Worm (Caenorhabditis elegans) whole organism, L4 larva: ENCODE data around the gene ndg-4.

Source experiments
- D1046.2 ChIP-seq: fragments of 200-800 bp; sonication (Bioruptor generic); IDR thresholded peaks from 2 replicates; pipeline ENCODE4 v1.3.6; 2022; ENCODE audit warnings: missing genetic modification characterization, missing compliant biosample characterization
- F37D6.2 ChIP-seq: sonication (generic microtip); optimal IDR thresholded peaks from 2 replicates; lab custom pipeline; 2016; ENCODE audit warnings: mild to moderate bottlenecking, missing genetic modification characterization, missing compliant biosample characterization
- F44E2.7 ChIP-seq: fragments of 200-800 bp; sonication (Bioruptor generic); IDR thresholded peaks from 2 replicates; pipeline ENCODE4 v2.1.2; 2022; ENCODE audit warnings: missing genetic modification characterization, missing compliant biosample characterization
- R02D3.7 ChIP-seq: fragments of 150-350 bp; sonication (generic microtip); optimal IDR thresholded peaks from 3 replicates; lab custom pipeline; 2014; ENCODE audit warnings: missing biosample characterization, missing genetic modification characterization
- T26A8.4 ChIP-seq: fragments of 200-800 bp; sonication (Bioruptor generic); IDR thresholded peaks from 2 replicates; pipeline ENCODE4 v1.3.6; 2022; ENCODE audit warnings: missing genetic modification characterization, missing compliant biosample characterization
- Y105C5A.15 ChIP-seq: fragments of 200-800 bp; sonication (Bioruptor generic); IDR thresholded peaks from 2 replicates; pipeline ENCODE4 v1.3.6; 2022; ENCODE audit warnings: missing genetic modification characterization, missing compliant biosample characterization
- aha-1 ChIP-seq: fragments of 150-350 bp; peaks from one replicate; lab custom pipeline; 2014; ENCODE audit warnings: missing biosample characterization, missing genetic modification characterization
- ama-1 ChIP-seq: fragments of 150-350 bp; optimal IDR thresholded peaks from 2 replicates; lab custom pipeline; 2014; ENCODE audit warnings: inconsistent platforms, mixed read lengths
- ceh-20 ChIP-seq: fragments of 200-800 bp; sonication (Bioruptor generic); IDR thresholded peaks from 2 replicates; pipeline ENCODE4 v1.3.6; 2022; ENCODE audit warnings: missing genetic modification reagents, missing genetic modification characterization, missing compliant biosample characterization
- ceh-28 ChIP-seq: fragments of 150-350 bp; optimal IDR thresholded peaks from 2 replicates; lab custom pipeline; 2014; ENCODE audit warnings: missing biosample characterization, missing genetic modification reagents, missing genetic modification characterization
- ceh-44 ChIP-seq: fragments of 200-800 bp; sonication (Bioruptor generic); IDR thresholded peaks from 2 replicates; pipeline ENCODE4 v1.3.6; 2022; ENCODE audit warnings: missing genetic modification reagents, missing genetic modification characterization, missing compliant biosample characterization
- ceh-62 ChIP-seq: sonication (generic microtip); optimal IDR thresholded peaks from 2 replicates; lab custom pipeline; 2017; ENCODE audit warnings: missing biosample characterization, missing genetic modification characterization
- ceh-82 ChIP-seq: sonication (generic microtip); optimal IDR thresholded peaks from 2 replicates; lab custom pipeline; 2017; ENCODE audit warnings: missing biosample characterization, missing genetic modification characterization
- cey-2 ChIP-seq: sonication (generic microtip); optimal IDR thresholded peaks from 3 replicates; lab custom pipeline; 2017; ENCODE audit warnings: missing genetic modification characterization, mild to moderate bottlenecking, missing compliant biosample characterization, antibody characterized with exemption, borderline replicate concordance; ENCODE audit not compliant: insufficient read depth
- ctbp-1 ChIP-seq: fragments of 200-800 bp; sonication (Bioruptor generic); IDR thresholded peaks from 2 replicates; pipeline ENCODE4 v1.3.6; 2022; ENCODE audit warnings: missing genetic modification reagents, missing genetic modification characterization, missing compliant biosample characterization
- daf-12 ChIP-seq: fragments of 150-350 bp; optimal IDR thresholded peaks from 2 replicates; lab custom pipeline; 2014; ENCODE audit warnings: missing biosample characterization, missing genetic modification reagents, missing genetic modification characterization
- daf-16 ChIP-seq, 3 experiments: sonication (generic microtip); optimal IDR thresholded peaks; 2 replicates each; lab custom pipeline; 2016 to 2017; ENCODE audit warnings: missing genetic modification characterization in 3 of 3, missing genetic modification reagents in 3 of 3, mild to moderate bottlenecking in 2 of 3, missing compliant biosample characterization in 2 of 3, missing biosample characterization in 1 of 3, moderate library complexity in 1 of 3
- dmd-9 ChIP-seq: fragments of 200-800 bp; sonication (Bioruptor generic); IDR thresholded peaks from 2 replicates; pipeline ENCODE4 v1.3.6; 2022; ENCODE audit warnings: missing genetic modification reagents, missing genetic modification characterization, missing compliant biosample characterization
- duxl-1 ChIP-seq: sonication (generic microtip); optimal IDR thresholded peaks from 2 replicates; lab custom pipeline; 2016; ENCODE audit warnings: mild to moderate bottlenecking, missing genetic modification characterization, moderate library complexity, missing compliant biosample characterization; ENCODE audit not compliant: poor library complexity
- dve-1 ChIP-seq: sonication (generic microtip); optimal IDR thresholded peaks from 2 replicates; lab custom pipeline; 2017; ENCODE audit warnings: antibody characterized with exemption, mild to moderate bottlenecking, missing genetic modification characterization, missing compliant biosample characterization; ENCODE audit not compliant: insufficient read depth
- egl-43 ChIP-seq: fragments of 200-800 bp; sonication (Bioruptor generic); IDR thresholded peaks from 2 replicates; pipeline ENCODE4 v1.3.6; 2022; ENCODE audit warnings: missing genetic modification reagents, missing genetic modification characterization, missing compliant biosample characterization
- fos-1 ChIP-seq: fragments of 150-350 bp; optimal IDR thresholded peaks from 2 replicates; lab custom pipeline; 2014; ENCODE audit warnings: missing biosample characterization, missing genetic modification characterization
- hif-1 ChIP-seq, 2 experiments: sonication (generic microtip); optimal IDR thresholded peaks; 2 replicates each; lab custom pipeline; 2016 to 2017; ENCODE audit warnings: missing compliant biosample characterization in 2 of 2, missing genetic modification characterization in 2 of 2, missing genetic modification reagents in 2 of 2, missing genotype in 2 of 2, mild to moderate bottlenecking in 1 of 2
- hlh-11 ChIP-seq: fragments of 200-800 bp; sonication (Bioruptor generic); optimal IDR thresholded peaks from 2 replicates; lab custom pipeline; 2018; ENCODE audit warnings: mild to moderate bottlenecking, missing genetic modification characterization, missing compliant biosample characterization
- lin-1 ChIP-seq: fragments of 200-800 bp; sonication (Bioruptor generic); IDR thresholded peaks from 2 replicates; pipeline ENCODE4 v1.3.6; 2022; ENCODE audit warnings: missing genetic modification reagents, missing genetic modification characterization, missing compliant biosample characterization
- lin-38 ChIP-seq: fragments of 200-800 bp; sonication (Bioruptor generic); IDR thresholded peaks from 2 replicates; pipeline ENCODE4 v1.3.6; 2022; ENCODE audit warnings: missing genetic modification reagents, missing genetic modification characterization, missing compliant biosample characterization
- lin-39 ChIP-seq: fragments of 150-350 bp; optimal IDR thresholded peaks from 2 replicates; lab custom pipeline; 2014; ENCODE audit warnings: missing biosample characterization, missing genetic modification reagents, missing genetic modification characterization
- lsy-2 ChIP-seq, 2 experiments: fragments of 150-350 bp in 1 of 2; sonication (generic microtip) in 1 of 2; optimal IDR thresholded peaks; 2 replicates each; lab custom pipeline; 2014 to 2017; ENCODE audit warnings: missing biosample characterization in 2 of 2, missing genetic modification characterization in 2 of 2
- mdl-1 ChIP-seq, 2 experiments: fragments of 150-350 bp in 1 of 2; sonication (generic microtip) in 1 of 2; optimal IDR thresholded peaks; 2 replicates each; lab custom pipeline; 2014 to 2017; ENCODE audit warnings: missing biosample characterization in 2 of 2, missing genetic modification characterization in 2 of 2
- mdt-29 ChIP-seq: fragments of 200-800 bp; sonication (Bioruptor generic); IDR thresholded peaks from 2 replicates; pipeline ENCODE4 v1.3.6; 2022; ENCODE audit warnings: missing genetic modification reagents, missing genetic modification characterization, missing compliant biosample characterization
- mes-2 ChIP-seq: sonication (generic microtip); optimal IDR thresholded peaks from 2 replicates; lab custom pipeline; 2016; ENCODE audit warnings: missing genotype, mild to moderate bottlenecking, missing genetic modification characterization, missing compliant biosample characterization; ENCODE audit not compliant: poor library complexity, severe bottlenecking
- nhr-11 ChIP-seq: fragments of 150-350 bp; optimal IDR thresholded peaks from 2 replicates; lab custom pipeline; 2014; ENCODE audit warnings: missing biosample characterization, missing genetic modification characterization
- nhr-42 ChIP-seq: fragments of 200-800 bp; sonication (Bioruptor generic); IDR thresholded peaks from 2 replicates; pipeline ENCODE4 v1.3.6; 2022; ENCODE audit warnings: missing genetic modification characterization, missing compliant biosample characterization
- nhr-48 ChIP-seq: sonication (generic microtip); optimal IDR thresholded peaks from 2 replicates; lab custom pipeline; 2016; ENCODE audit warnings: mild to moderate bottlenecking, missing genetic modification characterization, missing compliant biosample characterization
- nhr-77 ChIP-seq: fragments of 150-350 bp; optimal IDR thresholded peaks from 2 replicates; lab custom pipeline; 2014; ENCODE audit warnings: missing biosample characterization, missing genetic modification characterization
- pha-4 ChIP-seq, 2 experiments: fragments of 150-350 bp in 1 of 2; fragments of 200-800 bp in 1 of 2; sonication (Bioruptor generic) in 1 of 2; IDR thresholded peaks in 1 of 2; optimal IDR thresholded peaks in 1 of 2; 2 replicates each; pipeline versions ENCODE4 v1.3.6 to Lab custom; 2014 to 2022; ENCODE audit warnings: missing genetic modification characterization in 2 of 2, missing genetic modification reagents in 2 of 2, missing biosample characterization in 1 of 2, missing compliant biosample characterization in 1 of 2
- pqm-1 ChIP-seq: sonication (generic microtip); optimal IDR thresholded peaks from 2 replicates; lab custom pipeline; 2017; ENCODE audit warnings: missing biosample characterization, missing genetic modification characterization
- rbr-2 ChIP-seq: sonication (generic microtip); optimal IDR thresholded peaks from 2 replicates; lab custom pipeline; 2016; ENCODE audit warnings: missing genotype, missing genetic modification characterization, missing compliant biosample characterization
- snpc-1.2 ChIP-seq: fragments of 200-800 bp; sonication (Bioruptor generic); IDR thresholded peaks from 2 replicates; pipeline ENCODE4 v1.3.6; 2022; ENCODE audit warnings: missing genetic modification reagents, missing genetic modification characterization, missing compliant biosample characterization
- snpc-4 ChIP-seq: fragments of 150-350 bp; optimal IDR thresholded peaks from 2 replicates; lab custom pipeline; 2014; ENCODE audit warnings: missing biosample characterization, missing genetic modification characterization
- spr-1 ChIP-seq: sonication (generic microtip); optimal IDR thresholded peaks from 2 replicates; lab custom pipeline; 2016; ENCODE audit warnings: mild to moderate bottlenecking, missing genetic modification characterization, missing compliant biosample characterization
- spr-3 ChIP-seq: fragments of 200-800 bp; sonication (Bioruptor generic); optimal IDR thresholded peaks from 2 replicates; lab custom pipeline; 2018; ENCODE audit warnings: mild to moderate bottlenecking, missing genetic modification characterization, missing compliant biosample characterization
- tag-97 ChIP-seq: fragments of 200-800 bp; sonication (Bioruptor generic); IDR thresholded peaks from 2 replicates; pipeline ENCODE4 v1.3.6; 2022; ENCODE audit warnings: missing genetic modification characterization, missing compliant biosample characterization
- tra-1 ChIP-seq: fragments of 200-800 bp; sonication (Bioruptor generic); IDR thresholded peaks from 2 replicates; pipeline ENCODE4 v1.3.6; 2022; ENCODE audit warnings: missing genetic modification reagents, missing genetic modification characterization, missing compliant biosample characterization
- unc-130 ChIP-seq: sonication (generic microtip); optimal IDR thresholded peaks from 2 replicates; lab custom pipeline; 2016; ENCODE audit warnings: missing genetic modification reagents, missing genetic modification characterization, missing compliant biosample characterization
- unc-62 ChIP-seq, 3 experiments: fragments of 150-350 bp in 1 of 3; sonication (generic microtip); optimal IDR thresholded peaks in 2 of 3; peaks in 1 of 3; 1 replicate in 1 of 3; 2 replicates in 2 of 3; lab custom pipeline; 2014 to 2017; ENCODE audit warnings: missing biosample characterization in 3 of 3, missing genetic modification characterization in 3 of 3, missing genetic modification reagents in 3 of 3, missing genotype in 1 of 3
- zag-1 ChIP-seq: fragments of 150-350 bp; optimal IDR thresholded peaks from 2 replicates; lab custom pipeline; 2014; ENCODE audit warnings: missing biosample characterization, missing genetic modification characterization
- zip-11 ChIP-seq: fragments of 200-800 bp; sonication (Bioruptor generic); IDR thresholded peaks from 2 replicates; pipeline ENCODE4 v1.3.6; 2022; ENCODE audit warnings: missing genetic modification characterization, missing compliant biosample characterization
- zip-2 ChIP-seq: fragments of 150-350 bp; optimal IDR thresholded peaks from 2 replicates; lab custom pipeline; 2014; ENCODE audit warnings: missing biosample characterization, missing genetic modification characterization
- ztf-11 ChIP-seq: fragments of 150-350 bp; optimal IDR thresholded peaks from 2 replicates; lab custom pipeline; 2014; ENCODE audit warnings: missing biosample characterization, missing genetic modification characterization

Gene ndg-4

DNA sequence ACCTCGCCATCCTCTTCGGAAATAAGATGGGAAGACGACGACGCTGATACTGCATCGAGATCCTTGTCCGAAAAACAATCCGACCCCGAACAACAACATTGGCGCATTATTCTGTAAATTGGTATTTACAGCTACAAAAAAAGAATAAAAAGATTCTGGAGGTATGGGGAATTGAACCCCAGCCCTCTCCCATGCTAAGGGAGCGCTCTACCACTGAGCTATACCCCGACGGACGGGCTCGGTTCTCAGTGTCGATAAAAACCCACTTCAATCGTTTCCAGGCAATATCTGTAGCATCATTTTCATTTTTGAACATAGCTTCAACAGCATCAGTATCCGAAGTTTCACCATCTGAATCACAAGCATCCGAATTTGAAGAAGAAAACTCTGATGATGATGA lies 38.4 kb downstream of the ndg-4 start (continued):
- TF ChIP-seq duxl-1 (tag; lab: Kevin White, UChicago) (no peak), pqm-1 (tag; lab: Kevin White, UChicago) (no peak), ceh-82 (tag; lab: Kevin White, UChicago) (no peak), dmd-9 (no peak), zip-11 (GFP tag; lab: Robert Waterston, UW) (no peak), dve-1 (tag; lab: Kevin White, UChicago) (no peak), tra-1 (GFP tag; lab: Robert Waterston, UW) (peak; percentile 32; the same call in 1 of the 2 replicates), D1046.2 (GFP tag; lab: Robert Waterston, UW) (0 out of 2 replicates have a peak, but pooled peaks have one; percentile 58), snpc-4 (peak; percentile 21), egl-43 (peak; percentile 85), spr-3 (GFP tag; lab: Kevin White, UChicago) (no peak), ctbp-1 (GFP tag; lab: Robert Waterston, UW) (peak; percentile 70; the same call in 1 of the 2 replicates), unc-62 (GFP tag; optimal IDR thresholded peaks at IDR 0.05 in 1 of 2; lab: Kevin White, UChicago) (peak in 1 of 2 experiments; percentile 43), unc-62 (tag; optimal IDR thresholded peaks at IDR 0.05; lab: Kevin White, UChicago) (no peak), R02D3.7 (tag; lab: Kevin White, UChicago) (no peak), nhr-42 (GFP tag; lab: Robert Waterston, UW) (no peak), zip-2 (tag; lab: Kevin White, UChicago) (no peak), ama-1 (lab: Kevin White, UChicago) (no peak), ceh-44 (GFP tag; lab: Robert Waterston, UW) (no peak), lin-1 (GFP tag; lab: Robert Waterston, UW) (peak; percentile 78; the same call in 1 of the 2 replicates), F37D6.2 (no peak), daf-12 (tag; lab: Kevin White, UChicago) (no peak), nhr-11 (no peak), spr-1 (peak; percentile 9), nhr-48 (tag; lab: Kevin White, UChicago) (peak; percentile 1), mdl-1 (tag; optimal IDR thresholded peaks at IDR 0.05; lab: Kevin White, UChicago) (no peak), T26A8.4 (peak; percentile 59), mdt-29 (no peak), mes-2 (tag; lab: Kevin White, UChicago) (peak; percentile 52), hif-1 (tag; optimal IDR thresholded peaks at IDR 0.05; lab: Kevin White, UChicago) (no peak), snpc-1.2 (GFP tag; lab: Robert Waterston, UW) (no peak), aha-1 (peak; percentile 63), unc-130 (GFP tag; lab: Kevin White, UChicago) (peak; percentile 34), lin-38 (GFP tag; lab: Robert Waterston, UW) (peak; percentile 64), zag-1 (tag; lab: Kevin White, UChicago) (no peak), cey-2 (tag; lab: Kevin White, UChicago) (no peak), Y105C5A.15 (0 out of 2 replicates have a peak, but pooled peaks have one; percentile 13), lsy-2 (tag; optimal IDR thresholded peaks at IDR 0.05; lab: Kevin White, UChicago) (no peak), F44E2.7 (GFP tag; lab: Robert Waterston, UW) (peak; percentile 81; the same call in 1 of the 2 replicates), lin-39 (tag; lab: Kevin White, UChicago) (no peak), fos-1 (tag; lab: Kevin White, UChicago) (no peak), daf-16 (GFP tag; optimal IDR thresholded peaks at IDR 0.05; lab: Kevin White, UChicago) (peak in 1 of 2 experiments; percentile 5), daf-16 (tag; optimal IDR thresholded peaks at IDR 0.05; lab: Kevin White, UChicago) (peak; percentile 56), nhr-77 (tag; lab: Kevin White, UChicago) (no peak), ztf-11 (no peak), ceh-62 (tag; lab: Kevin White, UChicago) (no peak), hlh-11 (tag; lab: Kevin White, UChicago) (peak; percentile 10), rbr-2 (no peak), ceh-20 (GFP tag; lab: Robert Waterston, UW) (no peak), pha-4 (GFP tag; IDR thresholded peaks at IDR 0.05; lab: Robert Waterston, UW) (peak; percentile 78; the same call in 1 of the 2 replicates), pha-4 (tag; optimal IDR thresholded peaks at IDR 0.05; lab: Kevin White, UChicago) (no peak), ceh-28 (tag; lab: Kevin White, UChicago) (no peak), tag-97 (GFP tag; lab: Robert Waterston, UW) (no peak)
